Worm (Caenorhabditis elegans) whole organism, L3 larva: ENCODE data around the gene T05C12.4.

Source experiments
- R02D3.7 ChIP-seq: fragments of 150-350 bp; optimal IDR thresholded peaks from 2 replicates; lab custom pipeline; 2014; ENCODE audit warnings: missing biosample characterization, missing genetic modification characterization
- ZK546.5 ChIP-seq: sonication (generic microtip); optimal IDR thresholded peaks from 2 replicates; lab custom pipeline; 2017; ENCODE audit warnings: missing biosample characterization, missing genetic modification characterization
- ama-1 ChIP-seq: fragments of 150-350 bp; optimal IDR thresholded peaks from 2 replicates; lab custom pipeline; 2018
- ceh-16 ChIP-seq: sonication (generic microtip); optimal IDR thresholded peaks from 2 replicates; lab custom pipeline; 2017; ENCODE audit warnings: missing biosample characterization, missing genetic modification characterization
- ceh-28 ChIP-seq: fragments of 150-350 bp; optimal IDR thresholded peaks from 2 replicates; lab custom pipeline; 2014; ENCODE audit warnings: missing biosample characterization, missing genetic modification reagents, missing genetic modification characterization
- ceh-82 ChIP-seq: fragments of 150-350 bp; optimal IDR thresholded peaks from 2 replicates; lab custom pipeline; 2014; ENCODE audit warnings: missing biosample characterization, missing genetic modification characterization
- ceh-9 ChIP-seq: sonication (generic microtip); optimal IDR thresholded peaks from 2 replicates; lab custom pipeline; 2018; ENCODE audit warnings: missing biosample characterization, missing genetic modification characterization
- egl-27 ChIP-seq: sonication (generic microtip); optimal IDR thresholded peaks from 4 replicates; lab custom pipeline; 2017; ENCODE audit warnings: missing biosample characterization, missing genetic modification reagents, missing genetic modification characterization
- egl-5 ChIP-seq: fragments of 150-350 bp; optimal IDR thresholded peaks from 2 replicates; lab custom pipeline; 2017; ENCODE audit warnings: missing biosample characterization, missing genetic modification reagents, missing genetic modification characterization, inconsistent platforms
- elt-1 ChIP-seq: fragments of 150-350 bp; optimal IDR thresholded peaks from 2 replicates; lab custom pipeline; 2014; ENCODE audit warnings: missing biosample characterization, missing genetic modification characterization
- elt-2 ChIP-seq: sonication (generic microtip); optimal IDR thresholded peaks from 2 replicates; lab custom pipeline; 2016; ENCODE audit warnings: missing genetic modification reagents, mild to moderate bottlenecking, missing genetic modification characterization, missing compliant biosample characterization
- elt-3 ChIP-seq, 3 experiments: fragments of 150-350 bp in 1 of 3; sonication (generic microtip) in 2 of 3; optimal IDR thresholded peaks; 2 replicates in 2 of 3; 4 replicates in 1 of 3; lab custom pipeline; 2014 to 2017; ENCODE audit warnings: missing biosample characterization in 3 of 3, missing genetic modification characterization in 3 of 3
- eor-1 ChIP-seq, 2 experiments: fragments of 150-350 bp; optimal IDR thresholded peaks; 2 replicates each; lab custom pipeline; 2014 to 2018; ENCODE audit warnings: missing biosample characterization in 2 of 2, missing genetic modification characterization in 2 of 2
- fkh-10 ChIP-seq: sonication (generic microtip); optimal IDR thresholded peaks from 2 replicates; lab custom pipeline; 2017; ENCODE audit warnings: missing biosample characterization, missing genetic modification reagents, missing genetic modification characterization
- fos-1 ChIP-seq: fragments of 150-350 bp; optimal IDR thresholded peaks from 2 replicates; lab custom pipeline; 2014; ENCODE audit warnings: missing biosample characterization, missing genetic modification characterization
- hmg-11 ChIP-seq: sonication (generic microtip); optimal IDR thresholded peaks from 2 replicates; lab custom pipeline; 2016; ENCODE audit warnings: missing genetic modification characterization, missing compliant biosample characterization
- lin-15B ChIP-seq: fragments of 150-350 bp; optimal IDR thresholded peaks from 2 replicates; lab custom pipeline; 2014; ENCODE audit warnings: missing biosample characterization, missing genetic modification characterization
- lin-39 ChIP-seq: fragments of 150-350 bp; optimal IDR thresholded peaks from 2 replicates; lab custom pipeline; 2018; ENCODE audit warnings: missing biosample characterization, missing genetic modification reagents, missing genetic modification characterization
- lsy-12 ChIP-seq: sonication (generic microtip); optimal IDR thresholded peaks from 2 replicates; lab custom pipeline; 2016; ENCODE audit warnings: mild to moderate bottlenecking, missing genetic modification characterization, missing compliant biosample characterization
- mdl-1 ChIP-seq: fragments of 150-350 bp; optimal IDR thresholded peaks from 2 replicates; lab custom pipeline; 2014; ENCODE audit warnings: missing biosample characterization, missing genetic modification characterization
- mml-1 ChIP-seq: fragments of 150-350 bp; sonication (generic microtip); optimal IDR thresholded peaks from 3 replicates; lab custom pipeline; 2014; ENCODE audit warnings: missing biosample characterization, missing genetic modification characterization
- nfya-1 ChIP-seq: sonication (generic microtip); optimal IDR thresholded peaks from 2 replicates; lab custom pipeline; 2017; ENCODE audit warnings: missing genetic modification characterization, mild to moderate bottlenecking, missing compliant biosample characterization, antibody characterized with exemption, moderate library complexity; ENCODE audit not compliant: insufficient read depth
- nhr-11 ChIP-seq: fragments of 150-350 bp; optimal IDR thresholded peaks from 2 replicates; lab custom pipeline; 2014; ENCODE audit warnings: missing biosample characterization, missing genetic modification characterization
- nhr-12 ChIP-seq: fragments of 150-350 bp; optimal IDR thresholded peaks from 2 replicates; lab custom pipeline; 2014; ENCODE audit warnings: missing biosample characterization, missing genetic modification characterization
- nhr-23 ChIP-seq: fragments of 150-350 bp; optimal IDR thresholded peaks from 2 replicates; lab custom pipeline; 2014; ENCODE audit warnings: missing biosample characterization, missing genetic modification reagents, missing genetic modification characterization
- nhr-237 ChIP-seq: fragments of 150-350 bp; optimal IDR thresholded peaks from 2 replicates; lab custom pipeline; 2014; ENCODE audit warnings: missing biosample characterization, missing genetic modification characterization
- nhr-25 ChIP-seq: sonication (generic microtip); optimal IDR thresholded peaks from 2 replicates; lab custom pipeline; 2017; ENCODE audit warnings: missing biosample characterization, missing genetic modification characterization
- nhr-28 ChIP-seq: fragments of 150-350 bp; optimal IDR thresholded peaks from 2 replicates; lab custom pipeline; 2014; ENCODE audit warnings: missing biosample characterization, missing genetic modification characterization
- nhr-43 ChIP-seq: sonication (generic microtip); optimal IDR thresholded peaks from 2 replicates; lab custom pipeline; 2016; ENCODE audit warnings: mild to moderate bottlenecking, missing genetic modification characterization, missing compliant biosample characterization; ENCODE audit not compliant: poor library complexity, severe bottlenecking
- nhr-67 ChIP-seq: fragments of 150-350 bp; optimal IDR thresholded peaks from 2 replicates; lab custom pipeline; 2014; ENCODE audit warnings: missing biosample characterization, missing genetic modification characterization
- nhr-76 ChIP-seq: fragments of 150-350 bp; sonication (generic microtip); optimal IDR thresholded peaks from 5 replicates; lab custom pipeline; 2014; ENCODE audit warnings: missing biosample characterization, missing genetic modification characterization
- pha-4 ChIP-seq: fragments of 150-350 bp; optimal IDR thresholded peaks from 2 replicates; lab custom pipeline; 2014; ENCODE audit warnings: missing biosample characterization, missing genetic modification reagents, missing genetic modification characterization
- pqm-1 ChIP-seq: fragments of 150-350 bp; optimal IDR thresholded peaks from 2 replicates; lab custom pipeline; 2017; ENCODE audit warnings: missing biosample characterization, missing genetic modification characterization, inconsistent platforms
- sea-2 ChIP-seq: fragments of 150-350 bp; sonication (generic microtip); optimal IDR thresholded peaks from 4 replicates; lab custom pipeline; 2014; ENCODE audit warnings: missing biosample characterization, missing genetic modification reagents, missing genetic modification characterization
- skn-1 ChIP-seq: fragments of 150-350 bp; optimal IDR thresholded peaks from 2 replicates; lab custom pipeline; 2014; ENCODE audit warnings: missing biosample characterization, missing genetic modification characterization
- snpc-4 ChIP-seq: fragments of 150-350 bp; optimal IDR thresholded peaks from 2 replicates; lab custom pipeline; 2014; ENCODE audit warnings: missing biosample characterization, missing genetic modification characterization
- tbx-2 ChIP-seq: sonication (generic microtip); optimal IDR thresholded peaks from 2 replicates; lab custom pipeline; 2016; ENCODE audit warnings: mild to moderate bottlenecking, missing genetic modification characterization, missing compliant biosample characterization
- zag-1 ChIP-seq: fragments of 150-350 bp; optimal IDR thresholded peaks from 2 replicates; lab custom pipeline; 2014; ENCODE audit warnings: missing biosample characterization, missing genetic modification characterization
- ztf-11 ChIP-seq: fragments of 150-350 bp; optimal IDR thresholded peaks from 2 replicates; lab custom pipeline; 2014; ENCODE audit warnings: missing biosample characterization, missing genetic modification characterization

The T05C12.4 gene

ce11 chrII:8138015-8138546, 42.1 kb downstream of the T05C12.4 start, which contains the start of gene cdc-48.2:
cdc-48.2 (plus strand) TSS chrII:8138496.
- TF ChIP-seq lin-15B (tag; lab: Kevin White, UChicago) (peak; percentile 34), nhr-43 (tag; lab: Kevin White, UChicago) (no peak), nhr-12 (tag; lab: Kevin White, UChicago) (no peak), nhr-76 (tag; lab: Kevin White, UChicago) (no peak), mdl-1 (tag; lab: Kevin White, UChicago) (no peak), skn-1 (peak; percentile 90), nhr-28 (tag; lab: Kevin White, UChicago) (no peak), pha-4 (peak; percentile 2), ceh-82 (tag; lab: Kevin White, UChicago) (no peak), nfya-1 (tag; lab: Kevin White, UChicago) (peak; percentile 27), nhr-237 (tag; lab: Kevin White, UChicago) (no peak)
- TF ChIP-seq, all 47 proteins: peak for 4

- TF ChIP-seq nhr-25 = peak; percentile 16
- TF ChIP-seq hmg-11 (tag; lab: Kevin White, UChicago) = no peak
- no peak for TF ChIP-seq fkh-10 (GFP tag; lab: Kevin White, UChicago)
- TF ChIP-seq lin-39 (tag; lab: Kevin White, UChicago) = no peak
- TF ChIP-seq pha-4 = peak; percentile 53
- TF ChIP-seq snpc-4 (tag; lab: Kevin White, UChicago) = peak; percentile 14
- TF ChIP-seq R02D3.7 (tag; lab: Kevin White, UChicago) = no peak
- TF ChIP-seq nhr-28 (tag; lab: Kevin White, UChicago) = no peak
- TF ChIP-seq zag-1 (tag; lab: Kevin White, UChicago) = no peak
- TF ChIP-seq pqm-1 (tag; lab: Kevin White, UChicago) = no peak
- TF ChIP-seq mml-1 (tag; lab: Kevin White, UChicago) = no peak
- TF ChIP-seq lin-15B (tag; lab: Kevin White, UChicago) = peak; percentile 31
- no peak for TF ChIP-seq egl-5
- no peak for TF ChIP-seq ceh-16 (tag; lab: Kevin White, UChicago)
- no peak for TF ChIP-seq fos-1 (tag; lab: Kevin White, UChicago)
- TF ChIP-seq nhr-12 (tag; lab: Kevin White, UChicago) = no peak
- TF ChIP-seq elt-3 (tag; optimal IDR thresholded peaks at IDR 0.05; lab: Kevin White, UChicago) = no peak
- no peak for TF ChIP-seq ceh-9 (tag; lab: Kevin White, UChicago)
- TF ChIP-seq lsy-12 = no peak
- TF ChIP-seq nfya-1 (tag; lab: Kevin White, UChicago) = peak; percentile 26
- TF ChIP-seq elt-1 (tag; lab: Kevin White, UChicago) = no peak
- no peak for TF ChIP-seq ceh-82 (tag; lab: Kevin White, UChicago)
- TF ChIP-seq nhr-23 = no peak
- TF ChIP-seq skn-1 = no peak
- TF ChIP-seq nhr-237 (tag; lab: Kevin White, UChicago) = no peak
- TF ChIP-seq ceh-28 (tag; lab: Kevin White, UChicago) = no peak
- TF ChIP-seq nhr-67 (tag; lab: Kevin White, UChicago) = no peak
- no peak for TF ChIP-seq nhr-76 (tag; lab: Kevin White, UChicago)
- TF ChIP-seq nhr-11 = no peak
- TF ChIP-seq tbx-2 (tag; lab: Kevin White, UChicago) = no peak
- no peak for TF ChIP-seq ztf-11 (tag; lab: Kevin White, UChicago)
- no peak for TF ChIP-seq elt-2 (tag; lab: Kevin White, UChicago)
- TF ChIP-seq egl-27 (tag; lab: Kevin White, UChicago) = no peak
- TF ChIP-seq ama-1 (lab: Kevin White, UChicago) = no peak
- TF ChIP-seq eor-1 (tag; optimal IDR thresholded peaks at IDR 0.05; lab: Kevin White, UChicago) = no peak
- no peak for TF ChIP-seq sea-2 (GFP tag; lab: Kevin White, UChicago)
- TF ChIP-seq ZK546.5 (tag; lab: Kevin White, UChicago) = no peak
- TF ChIP-seq nhr-43 (tag; lab: Kevin White, UChicago) = no peak
These were observed 42.8 kb downstream of the T05C12.4 start for ce11 chrII:8137379-8137778.

ce11 chrII:8136818-8137217, 43.4 kb downstream of the T05C12.4 start, which contains the start of gene ctns-1:
ctns-1 (minus strand) TSS chrII:8136918.
- TF ChIP-seq hmg-11 (tag; lab: Kevin White, UChicago) (no peak), pha-4 (peak; percentile 30)
